Fruit fly (Drosophila melanogaster) whole organism, prepupa: Measurements from ENCODE around the gene Or22b.

Experiments
- CG10631 ChIP-seq: fragments of 200-800 bp; sonication (Bioruptor generic); optimal IDR thresholded peaks from 2 replicates; lab custom pipeline; 2016; ENCODE audit warnings: missing biosample characterization, missing genetic modification characterization
- CG11762 ChIP-seq: fragments of 200-800 bp; sonication (Bioruptor generic); optimal IDR thresholded peaks from 3 replicates; lab custom pipeline; 2016; ENCODE audit warnings: missing biosample characterization, missing genetic modification characterization; ENCODE audit not compliant: insufficient read depth
- CG15336 ChIP-seq: fragments of 200-800 bp; sonication (Bioruptor generic); IDR thresholded peaks from 2 replicates; pipeline ENCODE4 v1.3.6; 2022; ENCODE audit warnings: missing biosample characterization, missing genetic modification characterization
- CG1621 ChIP-seq: fragments of 200-800 bp; sonication (Bioruptor generic); optimal IDR thresholded peaks from 3 replicates; lab custom pipeline; 2018; ENCODE audit warnings: missing biosample characterization, mild to moderate bottlenecking, missing genetic modification characterization
- CG31627 ChIP-seq: fragments of 200-800 bp; sonication (Bioruptor generic); optimal IDR thresholded peaks from 3 replicates; lab custom pipeline; 2016; ENCODE audit warnings: missing biosample characterization, missing genetic modification characterization
- CG34406 ChIP-seq: fragments of 200-800 bp; sonication (Bioruptor generic); optimal IDR thresholded peaks from 3 replicates; lab custom pipeline; 2016; ENCODE audit warnings: missing biosample characterization, missing genetic modification characterization
- CG6276 ChIP-seq: fragments of 200-800 bp; sonication (Bioruptor generic); optimal IDR thresholded peaks from 2 replicates; lab custom pipeline; 2017; ENCODE audit warnings: missing biosample characterization, mild to moderate bottlenecking, missing genetic modification characterization
- CG6808 ChIP-seq: fragments of 200-800 bp; sonication (Bioruptor generic); optimal IDR thresholded peaks from 3 replicates; lab custom pipeline; 2017; ENCODE audit warnings: missing biosample characterization, missing genetic modification characterization, mild to moderate bottlenecking, moderate library complexity, missing genetic modification reagents
- CG7368 ChIP-seq: fragments of 200-800 bp; sonication (Bioruptor generic); optimal IDR thresholded peaks from 3 replicates; lab custom pipeline; 2016; ENCODE audit warnings: missing biosample characterization, missing genetic modification characterization
- CG8119 ChIP-seq: fragments of 200-800 bp; sonication (Bioruptor generic); IDR thresholded peaks from 3 replicates; pipeline ENCODE4 v1.3.6; 2022; ENCODE audit warnings: missing biosample characterization, missing genetic modification characterization
- CG8319 ChIP-seq: fragments of 200-800 bp; sonication (Bioruptor generic); optimal IDR thresholded peaks from 3 replicates; lab custom pipeline; 2016; ENCODE audit warnings: missing biosample characterization, missing genetic modification characterization
- CG8632 ChIP-seq: fragments of 200-800 bp; sonication (Bioruptor generic); optimal IDR thresholded peaks from 3 replicates; lab custom pipeline; 2016; ENCODE audit warnings: missing biosample characterization, missing genetic modification characterization
- Eip75B ChIP-seq: fragments of 200-800 bp; sonication (Bioruptor generic); optimal IDR thresholded peaks from 3 replicates; lab custom pipeline; 2016; ENCODE audit warnings: missing biosample characterization, missing genetic modification characterization
- Eip78C ChIP-seq: fragments of 200-800 bp; sonication (Bioruptor generic); peaks from one replicate; lab custom pipeline; 2016; ENCODE audit warnings: missing biosample characterization, missing genetic modification characterization
- Eip93F ChIP-seq: fragments of 200-800 bp; sonication (Bioruptor generic); optimal IDR thresholded peaks from 2 replicates; lab custom pipeline; 2016; ENCODE audit warnings: missing biosample characterization, mild to moderate bottlenecking, missing genetic modification characterization
- Ets96B ChIP-seq: fragments of 200-800 bp; optimal IDR thresholded peaks from 2 replicates; lab custom pipeline; 2019; ENCODE audit warnings: missing biosample characterization, mild to moderate bottlenecking, missing genetic modification characterization, moderate library complexity
- Gug ChIP-seq: fragments of 200-800 bp; sonication (Bioruptor generic); IDR thresholded peaks from 2 replicates; pipeline ENCODE4 v1.3.6; 2022; ENCODE audit warnings: missing biosample characterization, missing genetic modification characterization
- Hr38 ChIP-seq: sonication (Bioruptor generic); optimal IDR thresholded peaks from 2 replicates; lab custom pipeline; 2016; ENCODE audit warnings: missing biosample characterization, missing genetic modification characterization
- Hr39 ChIP-seq: fragments of 200-800 bp; sonication (Bioruptor generic); optimal IDR thresholded peaks from 2 replicates; lab custom pipeline; 2016; ENCODE audit warnings: missing biosample characterization, missing genetic modification characterization
- Hr4 ChIP-seq: fragments of 200-800 bp; sonication (Bioruptor generic); optimal IDR thresholded peaks from 3 replicates; lab custom pipeline; 2016; ENCODE audit warnings: missing biosample characterization, missing genetic modification characterization
- Lpt ChIP-seq: fragments of 200-800 bp; sonication (Bioruptor generic); optimal IDR thresholded peaks from 3 replicates; lab custom pipeline; 2016; ENCODE audit warnings: missing biosample characterization, missing genetic modification characterization
- Met ChIP-seq: fragments of 200-800 bp; sonication (Bioruptor generic); optimal IDR thresholded peaks from 3 replicates; lab custom pipeline; 2016; ENCODE audit warnings: missing biosample characterization, missing genetic modification characterization
- Sox102F ChIP-seq: fragments of 200-800 bp; sonication (Bioruptor generic); optimal IDR thresholded peaks from 2 replicates; lab custom pipeline; 2016; ENCODE audit warnings: missing biosample characterization, mild to moderate bottlenecking, missing genetic modification characterization
- Sox14 ChIP-seq: fragments of 200-800 bp; sonication (Bioruptor generic); optimal IDR thresholded peaks from 3 replicates; lab custom pipeline; 2016; ENCODE audit warnings: missing biosample characterization, missing genetic modification characterization
- acj6 ChIP-seq: fragments of 200-800 bp; sonication (Bioruptor generic); optimal IDR thresholded peaks from 3 replicates; lab custom pipeline; 2016; ENCODE audit warnings: missing biosample characterization, missing genetic modification characterization
- dsx ChIP-seq: fragments of 200-800 bp; optimal IDR thresholded peaks from 3 replicates; lab custom pipeline; 2019; ENCODE audit warnings: missing biosample characterization, mild to moderate bottlenecking, missing genetic modification characterization, moderate library complexity; ENCODE audit not compliant: poor library complexity, severe bottlenecking
- fd85E ChIP-seq: fragments of 200-800 bp; sonication (Bioruptor generic); optimal IDR thresholded peaks from 3 replicates; lab custom pipeline; 2016; ENCODE audit warnings: missing biosample characterization, missing genetic modification characterization
- lz ChIP-seq: fragments of 200-800 bp; sonication (Bioruptor generic); optimal IDR thresholded peaks from 3 replicates; lab custom pipeline; 2016; ENCODE audit warnings: missing biosample characterization, missing genetic modification characterization
- net ChIP-seq: fragments of 200-800 bp; sonication (Bioruptor generic); optimal IDR thresholded peaks from 3 replicates; lab custom pipeline; 2016; ENCODE audit warnings: missing biosample characterization, missing genetic modification characterization
- pdm3 ChIP-seq: fragments of 200-800 bp; sonication (Bioruptor generic); optimal IDR thresholded peaks from 3 replicates; lab custom pipeline; 2016; ENCODE audit warnings: missing biosample characterization, missing genetic modification characterization
- salr ChIP-seq, 2 experiments: fragments of 200-800 bp; sonication (Bioruptor generic); optimal IDR thresholded peaks; 3 replicates each; lab custom pipeline; 2016 to 2018; ENCODE audit warnings: missing biosample characterization in 2 of 2, missing genetic modification characterization in 2 of 2, mild to moderate bottlenecking in 1 of 2
- svp ChIP-seq: fragments of 200-800 bp; sonication (Bioruptor generic); peaks from one replicate; lab custom pipeline; 2016; ENCODE audit warnings: missing biosample characterization, missing genetic modification characterization
- vri ChIP-seq: fragments of 200-800 bp; sonication (Bioruptor generic); optimal IDR thresholded peaks from 3 replicates; lab custom pipeline; 2016; ENCODE audit warnings: missing biosample characterization, mild to moderate bottlenecking, missing genetic modification characterization

The Or22b gene

DNA sequence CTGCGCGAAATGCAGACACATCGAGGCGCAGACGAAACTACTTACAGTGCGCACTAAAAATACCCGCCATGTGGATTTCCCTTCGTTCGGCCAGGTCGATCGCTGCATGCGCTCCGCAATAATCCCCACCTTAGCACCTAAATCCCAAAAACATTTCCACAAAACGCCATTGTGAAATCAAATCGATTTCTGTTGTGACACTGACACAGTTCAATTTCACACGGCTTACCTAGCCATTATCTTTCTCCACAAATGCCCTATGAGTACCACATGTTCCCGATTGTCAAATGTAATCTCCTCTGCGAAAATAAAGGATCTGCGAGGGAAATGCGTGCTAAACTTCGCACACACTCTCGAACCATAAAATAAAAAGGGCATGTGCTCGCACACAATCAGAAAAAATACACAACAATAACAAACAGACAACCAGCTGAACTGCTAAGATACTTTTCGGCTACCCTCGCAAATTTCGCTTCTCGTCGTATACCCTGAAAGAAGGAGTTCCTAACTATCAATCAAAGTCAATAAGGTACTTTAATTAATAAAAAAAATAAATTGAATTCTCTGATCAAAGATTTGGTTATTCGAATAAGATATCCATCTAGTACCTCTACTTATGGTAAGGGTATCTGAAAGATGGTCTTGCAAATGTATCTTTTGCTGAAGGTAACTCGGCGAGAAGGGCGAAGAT, 36.4 kb upstream of the Or22b start (continued):
- TF ChIP-seq Hr39 (GFP tag; lab: Kevin White, UChicago) (peak; percentile 56), CG7368 (GFP tag; lab: Kevin White, UChicago) (peak; percentile 81), Met (peak; percentile 65), fd85E (GFP tag; lab: Kevin White, UChicago) (no peak), Lpt (peak; percentile 41), dsx (GFP tag; lab: Kevin White, UChicago) (peak; percentile 65), Hr4 (peak; percentile 79), CG34406 (GFP tag; lab: Kevin White, UChicago) (peak; percentile 29), CG8632 (peak; percentile 32)
- TF ChIP-seq, all 60 proteins: peak for 56

DNA sequence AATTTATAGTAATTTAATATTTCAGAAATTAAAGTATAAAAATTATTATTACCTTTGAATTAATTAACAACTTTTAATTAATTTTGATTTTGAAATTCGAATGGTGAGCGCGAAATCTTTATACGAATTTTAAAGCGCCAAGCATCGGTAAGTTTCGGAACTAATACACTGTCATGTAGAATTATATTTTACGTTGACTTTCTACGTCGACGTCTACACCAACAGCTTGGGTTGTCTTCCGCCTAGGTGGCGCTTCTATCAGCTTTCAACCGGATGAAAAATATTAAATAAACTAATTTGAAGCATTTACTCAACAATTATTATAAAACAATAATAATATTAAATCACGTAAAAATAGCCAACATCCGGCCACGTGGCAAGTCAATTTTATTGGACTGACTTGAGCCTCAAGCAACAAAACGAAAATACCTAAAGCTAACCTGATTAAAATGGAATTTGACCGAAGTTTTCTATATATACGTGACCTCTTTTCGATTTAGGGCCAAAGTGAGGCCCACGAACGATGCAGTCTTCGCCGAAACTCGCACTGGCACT, 30.6 kb upstream of the Or22b start, which contains the start of gene CG31928:
Gene CG31928 (plus strand): TSS at position 505 of the 555 bp plus-strand sequence.
- TF ChIP-seq lz (GFP tag; lab: Kevin White, UChicago) (peak; percentile 7), Eip78C (GFP tag; lab: Kevin White, UChicago) (peak; percentile 2), Met (peak; percentile 4), CG34406 (GFP tag; lab: Kevin White, UChicago) (no peak), CG31627 (peak; percentile 21), Eip75B (no peak), Ets96B (tag; lab: Kevin White, UChicago) (no peak), CG6808 (GFP tag; lab: Kevin White, UChicago) (no peak), vri (GFP tag; lab: Kevin White, UChicago) (no peak), Hr38 (GFP tag; lab: Kevin White, UChicago) (no peak)
- TF ChIP-seq, all 60 proteins: peak for 4

DNA sequence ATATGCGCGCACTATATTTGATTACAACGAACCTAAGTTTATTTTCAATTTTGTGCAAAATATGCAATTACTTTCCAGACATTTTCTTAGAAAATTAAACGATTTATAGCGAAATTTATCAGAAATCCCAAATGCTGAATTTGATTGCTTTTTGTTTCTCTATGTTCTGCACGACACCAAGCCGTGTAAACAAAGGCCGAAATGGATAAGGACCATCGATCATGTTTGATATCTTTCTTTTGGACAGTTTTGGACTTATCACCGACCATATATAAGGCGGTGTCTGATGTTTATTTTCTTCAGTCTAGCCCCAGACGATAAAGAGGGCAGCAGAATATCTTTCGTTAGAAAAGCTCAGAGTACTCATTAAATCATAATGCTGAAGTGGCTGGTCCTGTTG, 28.7 kb upstream of the Or22b start, which contains the start of gene CG33128:
Gene CG33128 (plus strand): TSS at position 301 of the 400 bp plus-strand sequence.
- TF ChIP-seq net (GFP tag; lab: Kevin White, UChicago) (no peak), CG8119 (GFP tag; lab: Robert Waterston, UW) (no peak), CG10631 (GFP tag; lab: Kevin White, UChicago) (no peak), fd85E (GFP tag; lab: Kevin White, UChicago) (no peak), Eip78C (GFP tag; lab: Kevin White, UChicago) (no peak), Gug (no peak), acj6 (GFP tag; lab: Kevin White, UChicago) (no peak), CG7368 (GFP tag; lab: Kevin White, UChicago) (no peak), vri (GFP tag; lab: Kevin White, UChicago) (no peak), CG15336 (GFP tag; lab: Robert Waterston, UW) (no peak), Sox102F (GFP tag; lab: Kevin White, UChicago) (no peak), Eip93F (GFP tag; lab: Kevin White, UChicago) (no peak), CG6276 (GFP tag; lab: Kevin White, UChicago) (no peak), Sox14 (GFP tag; lab: Kevin White, UChicago) (no peak), Hr39 (GFP tag; lab: Kevin White, UChicago) (no peak), pdm3 (GFP tag; lab: Kevin White, UChicago) (no peak), CG8632 (no peak), CG1621 (tag; lab: Kevin White, UChicago) (no peak), CG8319 (no peak), Hr4 (no peak)

DNA sequence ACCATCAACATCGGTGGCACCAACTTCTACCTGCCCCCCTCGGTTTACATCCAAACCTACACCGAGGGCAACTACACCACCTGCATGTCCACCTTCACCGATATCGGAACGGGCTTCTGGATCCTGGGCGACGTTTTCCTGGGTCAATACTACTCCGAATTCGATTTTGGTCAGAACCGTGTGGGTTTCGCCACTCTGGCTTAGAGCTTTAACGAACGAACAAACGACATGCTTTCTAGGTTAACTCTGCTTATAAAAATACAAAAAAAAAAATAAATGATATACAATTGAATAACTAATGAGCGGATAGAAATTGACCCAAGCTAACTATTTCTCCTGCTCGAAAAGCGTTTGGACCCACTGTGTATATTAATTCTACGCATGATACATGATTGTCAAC, 27.3 kb upstream of the Or22b start, which contains the start of gene CG31926:
Gene CG31926 (plus strand): TSS at position 301 of the 400 bp plus-strand sequence.
- TF ChIP-seq salr (GFP tag; optimal IDR thresholded peaks at IDR 0.05; lab: Kevin White, UChicago) (no peak), svp (GFP tag; lab: Kevin White, UChicago) (peak; percentile 0)

DNA sequence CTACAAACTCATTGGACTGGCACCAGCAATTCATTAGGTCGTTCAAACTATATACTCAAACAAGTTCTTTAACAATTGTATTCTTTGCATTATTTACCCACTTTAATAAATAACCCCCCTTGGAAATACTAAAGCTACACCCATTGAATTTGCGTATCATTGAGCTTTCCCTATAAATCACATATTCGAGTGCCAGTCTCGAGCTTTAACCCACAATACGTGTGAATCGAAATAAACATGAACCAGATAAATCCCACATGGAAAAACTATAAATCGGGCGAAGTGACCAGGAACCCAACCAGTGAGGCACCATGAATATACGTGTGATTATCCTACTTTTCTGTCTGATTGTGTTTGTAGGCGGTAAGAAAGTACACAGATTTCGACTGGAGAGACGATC, 25.6 kb upstream of the Or22b start, which contains the start of gene CG31661:
Gene CG31661 (plus strand): TSS at position 301 of the 400 bp plus-strand sequence.
- TF ChIP-seq CG11762: no peak
